Worm (Caenorhabditis elegans) whole organism, young adult: ENCODE results near the gene enol-1.

ENCODE experiments used
- F52B5.7 ChIP-seq: sonication (generic microtip); optimal IDR thresholded peaks from 2 replicates; lab custom pipeline; 2016; ENCODE audit warnings: mild to moderate bottlenecking, missing genetic modification characterization, missing compliant biosample characterization
- aptf-2 ChIP-seq: fragments of 200-800 bp; sonication (Bioruptor generic); conservative IDR thresholded peaks from 2 replicates; pipeline ENCODE4 v1.3.6; 2022; ENCODE audit warnings: missing genetic modification reagents, missing genetic modification characterization, missing compliant biosample characterization
- attf-3 ChIP-seq: fragments of 200-800 bp; sonication (Bioruptor generic); conservative IDR thresholded peaks from 2 replicates; pipeline ENCODE4 v1.3.6; 2022; ENCODE audit warnings: missing genetic modification reagents, missing genetic modification characterization, missing compliant biosample characterization
- die-1 ChIP-seq: sonication (generic microtip); optimal IDR thresholded peaks from 2 replicates; lab custom pipeline; 2016; ENCODE audit warnings: missing genotype, mild to moderate bottlenecking, missing genetic modification characterization, missing compliant biosample characterization
- egl-44 ChIP-seq: fragments of 200-800 bp; sonication (Bioruptor generic); IDR thresholded peaks from 2 replicates; pipeline ENCODE4 v1.3.6; 2022; ENCODE audit warnings: missing genetic modification reagents, missing genetic modification characterization, missing compliant biosample characterization
- fkh-3 ChIP-seq: sonication (generic microtip); optimal IDR thresholded peaks from 2 replicates; lab custom pipeline; 2016; ENCODE audit warnings: mild to moderate bottlenecking, missing genetic modification characterization, missing compliant biosample characterization
- nfyb-1 ChIP-seq: fragments of 200-800 bp; sonication (Bioruptor generic); IDR thresholded peaks from 2 replicates; pipeline ENCODE4 v1.3.6; 2022; ENCODE audit warnings: missing genetic modification reagents, missing genetic modification characterization, missing compliant biosample characterization
- repo-1 ChIP-seq: sonication (generic microtip); optimal IDR thresholded peaks from 2 replicates; lab custom pipeline; 2017; ENCODE audit warnings: mild to moderate bottlenecking, missing genetic modification characterization, missing compliant biosample characterization
- sea-2 ChIP-seq: fragments of 200-800 bp; sonication (Bioruptor generic); IDR thresholded peaks from 2 replicates; pipeline ENCODE4 v1.3.6; 2022; ENCODE audit warnings: missing genetic modification characterization, missing compliant biosample characterization
- snpc-4 ChIP-seq, 5 experiments: fragments of 150-350 bp in 1 of 5; sonication (generic microtip) in 4 of 5; optimal IDR thresholded peaks; 2 replicates each; lab custom pipeline; 2014 to 2018; ENCODE audit warnings: missing genetic modification characterization in 5 of 5, missing biosample characterization in 3 of 5, antibody characterized with exemption in 2 of 5, mild to moderate bottlenecking in 2 of 5, missing compliant biosample characterization in 2 of 5, missing genotype in 2 of 5, moderate library complexity in 2 of 5, missing genetic modification reagents in 1 of 5
- tbx-9 ChIP-seq: sonication (generic microtip); optimal IDR thresholded peaks from 2 replicates; lab custom pipeline; 2016; ENCODE audit warnings: borderline replicate concordance, missing genetic modification characterization, inconsistent platforms, missing compliant biosample characterization
- unc-62 ChIP-seq: fragments of 150-350 bp; optimal IDR thresholded peaks from 2 replicates; lab custom pipeline; 2014; ENCODE audit warnings: missing biosample characterization, missing genetic modification reagents, missing genetic modification characterization
- ztf-18 ChIP-seq: sonication (generic microtip); optimal IDR thresholded peaks from 2 replicates; lab custom pipeline; 2016; ENCODE audit warnings: missing genotype, mild to moderate bottlenecking, missing genetic modification characterization, missing compliant biosample characterization

DNA sequence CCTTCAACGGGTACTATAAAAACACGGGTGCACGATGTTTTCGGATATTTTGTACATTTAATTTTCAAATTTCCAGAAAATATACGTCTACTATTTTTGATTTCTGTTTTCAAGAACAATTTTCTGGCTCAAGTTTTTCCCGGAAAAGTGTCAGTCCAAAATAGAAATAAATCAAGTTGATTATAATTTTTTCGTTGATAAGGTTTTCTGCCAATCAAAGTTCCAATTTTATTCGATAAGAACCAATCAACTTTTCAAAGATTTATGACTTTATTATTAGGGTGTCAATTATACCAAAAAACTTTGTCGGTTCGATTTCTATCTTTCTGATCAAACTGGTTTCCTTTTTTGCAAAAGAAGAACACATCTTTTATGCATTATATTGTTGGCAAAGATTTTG is 16.1 kb upstream of the enol-1 start:
- TF ChIP-seq aptf-2 = no peak
- TF ChIP-seq nfyb-1 (GFP tag; lab: Robert Waterston, UW) = no peak
- no peak for TF ChIP-seq sea-2 (GFP tag; lab: Robert Waterston, UW)
- no peak for TF ChIP-seq unc-62 (GFP tag; lab: Kevin White, UChicago)
- TF ChIP-seq egl-44 (GFP tag; lab: Robert Waterston, UW) = no peak
- TF ChIP-seq repo-1 (tag; lab: Kevin White, UChicago) = no peak
- no peak for TF ChIP-seq attf-3
- TF ChIP-seq snpc-4 (GFP tag; optimal IDR thresholded peaks at IDR 0.05; lab: Kevin White, UChicago) = no peak
- TF ChIP-seq snpc-4 (tag; optimal IDR thresholded peaks at IDR 0.05; lab: Kevin White, UChicago) = no peak
- no peak for TF ChIP-seq die-1 (tag; lab: Kevin White, UChicago)
- no peak for TF ChIP-seq ztf-18
- no peak for TF ChIP-seq tbx-9 (tag; lab: Kevin White, UChicago)
- TF ChIP-seq F52B5.7 = no peak
- no peak for TF ChIP-seq fkh-3 (tag; lab: Kevin White, UChicago)
